Fruit fly (Drosophila melanogaster): ENCODE data around the gene CG11327.

CG11327 gene

dm6 chr2L:6649085-6649754, 37.3 kb downstream of the CG11327 start, which contains the start of the genes CG31635 and Tango1 (continued):
- TF ChIP-seq Doc2 (GFP tag; IDR thresholded peaks at IDR 0.05) (no peak), Dfd (GFP tag; optimal IDR thresholded peaks at IDR 0.05) (no peak), Bteb2 (GFP tag; optimal IDR thresholded peaks at IDR 0.05) (no peak), CG18619 (GFP tag; optimal IDR thresholded peaks at IDR 0.05) (no peak), gsb (GFP tag; IDR thresholded peaks at IDR 0.05) (no peak), Dref (GFP tag; IDR thresholded peaks at IDR 0.05) (no peak), CG6272 (GFP tag; IDR thresholded peaks at IDR 0.05) (0 out of 2 replicates have a peak, but pooled peaks have one; percentile 20), Nf-YA (GFP tag; IDR thresholded peaks at IDR 0.05) (no peak), CG12104 (GFP tag; optimal IDR thresholded peaks at IDR 0.05) (no peak), insv (GFP tag; optimal IDR thresholded peaks at IDR 0.05) (no peak), CG13894 (tag; optimal IDR thresholded peaks at IDR 0.05) (no peak), odd (GFP tag; optimal IDR thresholded peaks at IDR 0.05) (no peak), CG14860 (GFP tag; IDR thresholded peaks at IDR 0.05; ENCODE audit: partially characterized antibody) (no peak), Hr78 (GFP tag; optimal IDR thresholded peaks at IDR 0.05) (no peak), Doc3 (GFP tag; IDR thresholded peaks at IDR 0.05; ENCODE audit: partially characterized antibody) (no peak), CG9609 (GFP tag; optimal IDR thresholded peaks at IDR 0.05) (no peak), cg (GFP tag; optimal IDR thresholded peaks at IDR 0.05) (no peak), tup (GFP tag; optimal IDR thresholded peaks at IDR 0.05) (no peak), maf-S (GFP tag; optimal IDR thresholded peaks at IDR 0.05) (no peak), CG2116 (GFP tag; optimal IDR thresholded peaks at IDR 0.05) (peak; percentile 63), fd96Cb (tag; optimal IDR thresholded peaks at IDR 0.05) (no peak), cato (GFP tag; optimal IDR thresholded peaks at IDR 0.05; ENCODE audit: borderline replicate concordance) (no peak), ewg (GFP tag; optimal IDR thresholded peaks at IDR 0.05) (no peak), lola (GFP tag; optimal IDR thresholded peaks at IDR 0.05) (no peak), zfh2 (GFP tag; optimal IDR thresholded peaks at IDR 0.05) (no peak), schlank (tag; optimal IDR thresholded peaks at IDR 0.05) (no peak), phol (tag; optimal IDR thresholded peaks at IDR 0.05) (peak; percentile 61), fd102C (GFP tag; optimal IDR thresholded peaks at IDR 0.05) (no peak), Mrtf (GFP tag; IDR thresholded peaks at IDR 0.05) (no peak), CG7928 (GFP tag; optimal IDR thresholded peaks at IDR 0.05) (peak; percentile 13), gsb-n (tag; optimal IDR thresholded peaks at IDR 0.05) (no peak), CG18476 (GFP tag; optimal IDR thresholded peaks at IDR 0.05) (no peak), tx (GFP tag; optimal IDR thresholded peaks at IDR 0.05) (no peak), CG17359 (tag; optimal IDR thresholded peaks at IDR 0.05) (no peak), CG8281 (tag; optimal IDR thresholded peaks at IDR 0.05) (no peak), sima (GFP tag; optimal IDR thresholded peaks at IDR 0.05) (no peak), Bdp1 (GFP tag; optimal IDR thresholded peaks at IDR 0.05) (no peak), jumu (GFP tag; optimal IDR thresholded peaks at IDR 0.05) (peak; percentile 24), CG32772 (GFP tag; IDR thresholded peaks at IDR 0.05) (no peak), CG16815 (GFP tag; optimal IDR thresholded peaks at IDR 0.05) (no peak), Trl (optimal IDR thresholded peaks at IDR 0.05) (no peak), Trl (GFP tag; optimal IDR thresholded peaks at IDR 0.05) (no peak), sisA (GFP tag; IDR thresholded peaks at IDR 0.05) (no peak), Sry-β (GFP tag; optimal IDR thresholded peaks at IDR 0.05) (no peak), CrebB (tag; optimal IDR thresholded peaks at IDR 0.05) (no peak), cwo (GFP tag; optimal IDR thresholded peaks at IDR 0.05) (no peak), Ssrp (tag; optimal IDR thresholded peaks at IDR 0.05) (no peak), crc (GFP tag; optimal IDR thresholded peaks at IDR 0.05) (peak; percentile 10), Max (GFP tag; optimal IDR thresholded peaks at IDR 0.05) (peak; percentile 57), Opbp (GFP tag; IDR thresholded peaks at IDR 0.05; ENCODE audit: partially characterized antibody) (0 out of 3 replicates have a peak, but pooled peaks have one; percentile 33)

Measured in whole organism, embryonic.